Worm (Caenorhabditis elegans): ENCODE results near the gene C31E10.6.
A peak's percentile ranks its signal among the peaks of the same experiment; 100 is the strongest.

Gene C31E10.6

ce11 chrX:14030524-14030923 is 34.4 kb downstream of the C31E10.6 start:
- TF ChIP-seq ztf-1 (GFP tag; conservative IDR thresholded peaks at IDR 0.05) (no peak), lin-11 (tag; optimal IDR thresholded peaks at IDR 0.05) (no peak), nhr-11 (tag; optimal IDR thresholded peaks at IDR 0.05) (no peak), sma-9 (GFP tag; optimal IDR thresholded peaks at IDR 0.05) (peak; percentile 42), sma-9 (tag; optimal IDR thresholded peaks at IDR 0.05) (no peak), dmd-4 (tag; optimal IDR thresholded peaks at IDR 0.05) (no peak)

ce11 chrX:14033494-14033893 is 37.4 kb downstream of the C31E10.6 start, which contains the start of gene arrd-25:
Gene arrd-25 (plus strand): TSS chrX:14033794.
- no peak for TF ChIP-seq F13H6.1 (tag; optimal IDR thresholded peaks at IDR 0.05)
- TF ChIP-seq peb-1 (tag; optimal IDR thresholded peaks at IDR 0.05), result no peak
- no peak for TF ChIP-seq ztf-11 (tag; optimal IDR thresholded peaks at IDR 0.05)
- TF ChIP-seq lin-11 (tag; optimal IDR thresholded peaks at IDR 0.05), result no peak
- TF ChIP-seq ztf-4 (tag; optimal IDR thresholded peaks at IDR 0.05), result no peak
- no peak for TF ChIP-seq lsy-2 (tag; optimal IDR thresholded peaks at IDR 0.05)
- no peak for TF ChIP-seq nhr-11 (tag; optimal IDR thresholded peaks at IDR 0.05)
- TF ChIP-seq egl-27 (tag; optimal IDR thresholded peaks at IDR 0.05), result no peak
- no peak for TF ChIP-seq ZK546.5 (tag; optimal IDR thresholded peaks at IDR 0.05)
- TF ChIP-seq nhr-6 (tag; optimal IDR thresholded peaks at IDR 0.05), result no peak
- no peak for TF ChIP-seq elt-3 (tag; optimal IDR thresholded peaks at IDR 0.05)
- no peak for TF ChIP-seq ceh-82 (tag; optimal IDR thresholded peaks at IDR 0.05)

- TF ChIP-seq gmeb-1 (tag; optimal IDR thresholded peaks at IDR 0.05) (no peak), mab-5 (tag; optimal IDR thresholded peaks at IDR 0.05) (no peak), mbf-1 (tag; optimal IDR thresholded peaks at IDR 0.05) (no peak), unc-39 (tag; optimal IDR thresholded peaks at IDR 0.05) (no peak), nhr-77 (tag; optimal IDR thresholded peaks at IDR 0.05) (no peak), sem-4 (tag; optimal IDR thresholded peaks at IDR 0.05) (no peak), fos-1 (tag; optimal IDR thresholded peaks at IDR 0.05) (no peak), unc-55 (GFP tag; optimal IDR thresholded peaks at IDR 0.05) (no peak), nhr-21 (tag; optimal IDR thresholded peaks at IDR 0.05) (no peak), crh-2 (tag; optimal IDR thresholded peaks at IDR 0.05) (no peak)
These were observed 43.2 kb downstream of the C31E10.6 start for ce11 chrX:14039293-14039692.

- TF ChIP-seq crh-2 (tag; optimal IDR thresholded peaks at IDR 0.05) (no peak), F13H6.1 (tag; optimal IDR thresholded peaks at IDR 0.05) (peak; percentile 49), ama-1 (optimal IDR thresholded peaks at IDR 0.05) (no peak), snpc-4 (tag; optimal IDR thresholded peaks at IDR 0.05) (no peak), R02D3.7 (tag; optimal IDR thresholded peaks at IDR 0.05) (no peak), nhr-6 (tag; optimal IDR thresholded peaks at IDR 0.05) (no peak), sma-9 (GFP tag; optimal IDR thresholded peaks at IDR 0.05) (peak; percentile 1), sma-9 (tag; optimal IDR thresholded peaks at IDR 0.05) (no peak)
These were observed 48.2 kb downstream of the C31E10.6 start for ce11 chrX:14044362-14044761.

ce11 chrX:14047609-14048008 is 51.5 kb downstream of the C31E10.6 start:
- no peak for TF ChIP-seq R02D3.7 (tag; optimal IDR thresholded peaks at IDR 0.05)
- no peak for TF ChIP-seq lin-13 (GFP tag; optimal IDR thresholded peaks at IDR 0.05)
- TF ChIP-seq lin-11 (tag; optimal IDR thresholded peaks at IDR 0.05), result no peak
- no peak for TF ChIP-seq fos-1 (tag; optimal IDR thresholded peaks at IDR 0.05)
- TF ChIP-seq nhr-129 (tag; optimal IDR thresholded peaks at IDR 0.05), result no peak
- TF ChIP-seq sma-9 (GFP tag; optimal IDR thresholded peaks at IDR 0.05), result no peak
- no peak for TF ChIP-seq sma-9 (tag; optimal IDR thresholded peaks at IDR 0.05)
- TF ChIP-seq F13H6.1 (tag; optimal IDR thresholded peaks at IDR 0.05), result no peak
- TF ChIP-seq blmp-1 (tag; optimal IDR thresholded peaks at IDR 0.05; ENCODE audit: insufficient read depth), result no peak
- no peak for TF ChIP-seq nhr-23 (tag; optimal IDR thresholded peaks at IDR 0.05)
